Fruit fly (Drosophila melanogaster) whole organism, embryonic: Measurements from ENCODE around the gene CG3337.

Experiments
- BEAF-32 ChIP-seq: fragments of 200-800 bp; sonication (Bioruptor generic); optimal IDR thresholded peaks from 3 replicates; lab custom pipeline; 2017; ENCODE audit warnings: missing biosample characterization, missing genetic modification characterization, mild to moderate bottlenecking, moderate library complexity, missing genetic modification reagents
- CG12659 ChIP-seq: fragments of 200-800 bp; sonication (Bioruptor generic); optimal IDR thresholded peaks from 3 replicates; lab custom pipeline; 2017; ENCODE audit warnings: mild to moderate bottlenecking, missing biosample characterization, missing genetic modification reagents, missing genetic modification characterization
- CG13287 ChIP-seq: fragments of 200-800 bp; sonication (Bioruptor generic); IDR thresholded peaks from 2 replicates; pipeline ENCODE4 v1.3.6; 2022; ENCODE audit warnings: missing biosample characterization, missing genetic modification characterization; ENCODE audit not compliant: partially characterized antibody
- CG13624 ChIP-seq: fragments of 200-800 bp; sonication (Bioruptor generic); optimal IDR thresholded peaks from 2 replicates; lab custom pipeline; 2016; ENCODE audit warnings: missing biosample characterization, missing genetic modification characterization
- CG14050 ChIP-seq: fragments of 200-800 bp; sonication (Bioruptor generic); IDR thresholded peaks from 3 replicates; pipeline ENCODE4 v1.3.6; 2022; ENCODE audit warnings: missing biosample characterization, missing genetic modification characterization
- CG15479 ChIP-seq: fragments of 200-800 bp; sonication (Bioruptor generic); optimal IDR thresholded peaks from 3 replicates; lab custom pipeline; 2019; ENCODE audit warnings: missing biosample characterization, mild to moderate bottlenecking, missing genetic modification characterization, moderate library complexity
- CG17568 ChIP-seq: fragments of 200-800 bp; sonication (Bioruptor generic); optimal IDR thresholded peaks from 2 replicates; lab custom pipeline; 2018; ENCODE audit warnings: missing biosample characterization, mild to moderate bottlenecking, missing genetic modification characterization, moderate library complexity
- CG3065 ChIP-seq: fragments of 200-800 bp; sonication (Bioruptor generic); optimal IDR thresholded peaks from 2 replicates; lab custom pipeline; 2016; ENCODE audit warnings: missing biosample characterization, missing genetic modification characterization
- CG32767 ChIP-seq: fragments of 200-800 bp; sonication (Bioruptor generic); IDR thresholded peaks from 2 replicates; pipeline ENCODE4 v1.3.6; 2022; ENCODE audit warnings: missing biosample characterization, missing genetic modification characterization
- CG33557 ChIP-seq: fragments of 200-800 bp; sonication (Bioruptor generic); optimal IDR thresholded peaks from 2 replicates; lab custom pipeline; 2019; ENCODE audit warnings: missing biosample characterization, mild to moderate bottlenecking, missing genetic modification characterization, moderate library complexity
- CG34422 ChIP-seq: fragments of 200-800 bp; sonication (Bioruptor generic); IDR thresholded peaks from 3 replicates; pipeline ENCODE4 v1.3.6; 2022; ENCODE audit warnings: missing biosample characterization, missing genetic modification characterization
- CG3726 ChIP-seq: fragments of 200-800 bp; sonication (Bioruptor generic); IDR thresholded peaks from 3 replicates; pipeline ENCODE4, ENCODE4 v1.3.6; 2022; ENCODE audit warnings: missing biosample characterization, missing genetic modification characterization
- CG3847 ChIP-seq: fragments of 200-800 bp; sonication (Bioruptor generic); IDR thresholded peaks from 2 replicates; pipeline ENCODE4 v1.3.6; 2022; ENCODE audit warnings: missing biosample characterization, missing genetic modification characterization
- CG7271 ChIP-seq: fragments of 200-800 bp; sonication (Bioruptor generic); optimal IDR thresholded peaks from 2 replicates; lab custom pipeline; 2018; ENCODE audit warnings: missing biosample characterization, mild to moderate bottlenecking, missing genetic modification characterization, moderate library complexity
- CG8944 ChIP-seq: fragments of 200-800 bp; sonication (Bioruptor generic); optimal IDR thresholded peaks from 3 replicates; lab custom pipeline; 2016; ENCODE audit warnings: missing biosample characterization, missing genetic modification characterization
- CG9727 ChIP-seq: fragments of 200-800 bp; sonication (Bioruptor generic); optimal IDR thresholded peaks from 3 replicates; lab custom pipeline; 2017; ENCODE audit warnings: missing biosample characterization, mild to moderate bottlenecking, missing genetic modification characterization
- Dip3 ChIP-seq: fragments of 200-800 bp; sonication (Bioruptor generic); optimal IDR thresholded peaks from 3 replicates; lab custom pipeline; 2016; ENCODE audit warnings: missing biosample characterization, missing genetic modification characterization
- ERR ChIP-seq: fragments of 200-800 bp; sonication (Bioruptor generic); optimal IDR thresholded peaks from 2 replicates; lab custom pipeline; 2016; ENCODE audit warnings: missing biosample characterization, missing genetic modification characterization
- Ets97D ChIP-seq: fragments of 200-800 bp; sonication (Bioruptor generic); optimal IDR thresholded peaks from 3 replicates; lab custom pipeline; 2016; ENCODE audit warnings: missing biosample characterization, missing genetic modification characterization
- Fer1 ChIP-seq: fragments of 200-800 bp; sonication (Bioruptor generic); optimal IDR thresholded peaks from 2 replicates; lab custom pipeline; 2017; ENCODE audit warnings: missing biosample characterization, mild to moderate bottlenecking, missing genetic modification characterization
- HHEX ChIP-seq: fragments of 200-800 bp; sonication (Bioruptor generic); optimal IDR thresholded peaks from 3 replicates; lab custom pipeline; 2017; ENCODE audit warnings: missing biosample characterization, mild to moderate bottlenecking, missing genetic modification characterization, missing genetic modification reagents
- Hr3 ChIP-seq: fragments of 200-800 bp; sonication (Bioruptor generic); optimal IDR thresholded peaks from 3 replicates; lab custom pipeline; 2016; ENCODE audit warnings: missing biosample characterization, missing genetic modification characterization
- Hr51 ChIP-seq, 2 experiments: fragments of 200-800 bp; sonication (Bioruptor generic); optimal IDR thresholded peaks; 2 replicates in 1 of 2; 3 replicates in 1 of 2; lab custom pipeline; 2016 to 2018; ENCODE audit warnings: missing biosample characterization in 2 of 2, missing genetic modification characterization in 2 of 2, mild to moderate bottlenecking in 1 of 2, moderate library complexity in 1 of 2
- Hr78 ChIP-seq, 2 experiments: fragments of 200-800 bp in 1 of 2; fragments of >200 bp in 1 of 2; sonication (Bioruptor generic) in 1 of 2; optimal IDR thresholded peaks; 2 replicates each; lab custom pipeline; 2017 to 2019; ENCODE audit warnings: missing biosample characterization in 2 of 2, missing genetic modification characterization in 2 of 2, mild to moderate bottlenecking in 1 of 2, moderate library complexity in 1 of 2
- MESR4 ChIP-seq: fragments of 200-800 bp; sonication (Bioruptor generic); optimal IDR thresholded peaks from 2 replicates; lab custom pipeline; 2018; ENCODE audit warnings: missing biosample characterization, mild to moderate bottlenecking, missing genetic modification characterization, moderate library complexity
- MTF-1 ChIP-seq: fragments of 200-800 bp; sonication (Bioruptor generic); optimal IDR thresholded peaks from 2 replicates; lab custom pipeline; 2018; ENCODE audit warnings: missing biosample characterization, mild to moderate bottlenecking, missing genetic modification characterization, borderline replicate concordance
- Side ChIP-seq: fragments of 200-800 bp; sonication (Bioruptor generic); optimal IDR thresholded peaks from 2 replicates; lab custom pipeline; 2016; ENCODE audit warnings: missing biosample characterization, missing genetic modification characterization
- Sry-β ChIP-seq: fragments of 200-800 bp; sonication (Bioruptor generic); optimal IDR thresholded peaks from 2 replicates; lab custom pipeline; 2018; ENCODE audit warnings: missing biosample characterization, mild to moderate bottlenecking, missing genetic modification characterization, moderate library complexity
- Xbp1 ChIP-seq: fragments of 200-800 bp; sonication (Bioruptor generic); optimal IDR thresholded peaks from 3 replicates; lab custom pipeline; 2016; ENCODE audit warnings: missing biosample characterization, mild to moderate bottlenecking, missing genetic modification characterization
- bbx ChIP-seq: fragments of 200-800 bp; sonication (Bioruptor generic); IDR thresholded peaks from 2 replicates; pipeline ENCODE4 v1.3.6; 2022; ENCODE audit warnings: missing biosample characterization, missing genetic modification characterization; ENCODE audit not compliant: partially characterized antibody
- bcd ChIP-seq: fragments of 200-800 bp; sonication (Bioruptor generic); optimal IDR thresholded peaks from 2 replicates; lab custom pipeline; 2017; ENCODE audit warnings: missing biosample characterization, mild to moderate bottlenecking, missing genetic modification characterization
- eyg ChIP-seq: fragments of 200-800 bp; sonication (Bioruptor generic); optimal IDR thresholded peaks from 3 replicates; lab custom pipeline; 2016; ENCODE audit warnings: missing biosample characterization, missing genetic modification characterization
- hbn ChIP-seq: fragments of 200-800 bp; sonication (Bioruptor generic); IDR thresholded peaks from 2 replicates; pipeline ENCODE4 v1.3.6; 2022; ENCODE audit warnings: missing biosample characterization, missing genetic modification characterization; ENCODE audit not compliant: partially characterized antibody
- jigr1 ChIP-seq: fragments of 200-800 bp; sonication (Bioruptor generic); IDR thresholded peaks from 3 replicates; pipeline ENCODE4 v1.3.6; 2022; ENCODE audit warnings: missing biosample characterization, missing genetic modification characterization
- kay ChIP-seq: fragments of 200-800 bp; sonication (Bioruptor generic); optimal IDR thresholded peaks from 2 replicates; lab custom pipeline; 2016; ENCODE audit warnings: missing biosample characterization, missing genetic modification characterization
- tio ChIP-seq: fragments of 200-800 bp; sonication (Bioruptor generic); optimal IDR thresholded peaks from 2 replicates; lab custom pipeline; 2017; ENCODE audit warnings: missing biosample characterization, missing genetic modification characterization, inconsistent platforms
- tna ChIP-seq: fragments of 200-800 bp; sonication (Bioruptor generic); IDR thresholded peaks from 2 replicates; pipeline ENCODE4 v1.3.6; 2022; ENCODE audit warnings: missing biosample characterization, missing genetic modification characterization; ENCODE audit not compliant: partially characterized antibody
- tup ChIP-seq: fragments of 200-800 bp; sonication (Bioruptor generic); optimal IDR thresholded peaks from 2 replicates; lab custom pipeline; 2016; ENCODE audit warnings: missing biosample characterization, mild to moderate bottlenecking, missing genetic modification characterization, moderate library complexity
- twi ChIP-seq: fragments of 200-800 bp; optimal IDR thresholded peaks from 2 replicates; lab custom pipeline; 2019; ENCODE audit warnings: missing biosample characterization, mild to moderate bottlenecking, missing genetic modification characterization, moderate library complexity
- tx ChIP-seq: fragments of 200-800 bp; sonication (Bioruptor generic); optimal IDR thresholded peaks from 2 replicates; lab custom pipeline; 2016; ENCODE audit warnings: missing biosample characterization, missing genetic modification characterization
- unc-4 ChIP-seq: fragments of 200-800 bp; sonication (Bioruptor generic); IDR thresholded peaks from 2 replicates; pipeline ENCODE4 v1.3.6; 2022; ENCODE audit warnings: missing biosample characterization, missing genetic modification characterization; ENCODE audit not compliant: partially characterized antibody
- wek ChIP-seq: fragments of 200-800 bp; sonication (Bioruptor generic); optimal IDR thresholded peaks from 3 replicates; lab custom pipeline; 2018; ENCODE audit warnings: missing biosample characterization, mild to moderate bottlenecking, missing genetic modification characterization, moderate library complexity
- zen ChIP-seq: fragments of 200-800 bp; sonication (Bioruptor generic); optimal IDR thresholded peaks from 3 replicates; lab custom pipeline; 2018; ENCODE audit warnings: missing biosample characterization, mild to moderate bottlenecking, missing genetic modification characterization, moderate library complexity
- zf30C ChIP-seq: fragments of 200-800 bp; sonication (Bioruptor generic); optimal IDR thresholded peaks from 3 replicates; lab custom pipeline; 2018; ENCODE audit warnings: missing biosample characterization, mild to moderate bottlenecking, missing genetic modification characterization
- zfh1 ChIP-seq: fragments of 200-800 bp; sonication (Bioruptor generic); IDR thresholded peaks from 3 replicates; pipeline ENCODE4 v1.3.6; 2022; ENCODE audit warnings: missing biosample characterization, missing genetic modification characterization

The CG3337 gene

DNA sequence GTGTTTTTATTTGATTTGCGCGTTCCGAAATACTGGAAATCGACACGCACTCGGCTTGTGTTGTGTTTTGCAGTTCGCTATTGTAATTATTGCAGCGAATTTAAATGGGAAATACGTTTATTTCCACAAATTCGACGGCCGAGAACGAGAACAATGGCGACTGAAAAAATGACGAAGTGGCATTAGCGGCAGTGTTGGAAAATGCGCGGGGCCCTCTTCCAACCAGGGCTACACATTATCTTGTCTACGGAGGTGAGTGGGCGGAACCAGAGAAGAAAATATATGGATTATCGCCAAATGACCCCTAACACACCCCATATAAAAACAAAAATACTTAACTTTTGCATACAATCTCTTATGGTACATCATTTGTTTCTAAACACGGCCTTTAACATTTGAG lies 45.5 kb upstream of the CG3337 start, which contains the start of gene Rab1 (continued):
- peak; percentile 62 for TF ChIP-seq CG12659 (GFP tag; lab: Kevin White, UChicago)
- TF ChIP-seq CG33557 (GFP tag; lab: Kevin White, UChicago), result peak; percentile 21
- TF ChIP-seq MTF-1, result peak; percentile 42
- TF ChIP-seq tna, result 0 out of 2 replicates have a peak, but pooled peaks have one; percentile 16
- TF ChIP-seq Hr51 (GFP tag; optimal IDR thresholded peaks at IDR 0.05; lab: Kevin White, UChicago), result peak in 1 of 2 experiments; percentile 59
- TF ChIP-seq CG9727 (GFP tag; lab: Kevin White, UChicago), result no peak
- peak; percentile 55 for TF ChIP-seq bcd (GFP tag; lab: Kevin White, UChicago)
- no peak for TF ChIP-seq CG3726 (GFP tag; lab: Robert Waterston, UW)
- no peak for TF ChIP-seq jigr1 (GFP tag; lab: Robert Waterston, UW)
- peak; percentile 31 for TF ChIP-seq CG13287 (GFP tag; lab: Robert Waterston, UW)
- TF ChIP-seq wek (GFP tag; lab: Kevin White, UChicago), result peak; percentile 41
- TF ChIP-seq twi (tag; lab: Kevin White, UChicago), result peak; percentile 9
- TF ChIP-seq CG8944 (GFP tag; lab: Kevin White, UChicago), result peak; percentile 21
- peak; percentile 2 for TF ChIP-seq tx (GFP tag; lab: Kevin White, UChicago)
- no peak for TF ChIP-seq CG7271 (tag; lab: Kevin White, UChicago)
- peak; percentile 23 for TF ChIP-seq Sry-β (GFP tag; lab: Kevin White, UChicago)
- peak; percentile 1 for TF ChIP-seq Dip3 (GFP tag; lab: Kevin White, UChicago)
- peak; percentile 63 for TF ChIP-seq Ets97D (GFP tag; lab: Kevin White, UChicago)
- TF ChIP-seq HHEX (GFP tag; lab: Kevin White, UChicago), result peak; percentile 45
- peak; percentile 79 for TF ChIP-seq CG3065 (GFP tag; lab: Kevin White, UChicago)
- no peak for TF ChIP-seq bbx (GFP tag; lab: Robert Waterston, UW)
- TF ChIP-seq eyg (GFP tag; lab: Kevin White, UChicago), result peak; percentile 6
- TF ChIP-seq CG13624 (GFP tag; lab: Kevin White, UChicago), result peak; percentile 55
- no peak; the same call in 1 of the 2 replicates for TF ChIP-seq CG32767 (GFP tag; lab: Robert Waterston, UW)
- no peak for TF ChIP-seq tup (GFP tag; lab: Kevin White, UChicago)
- peak; percentile 65 for TF ChIP-seq CG3847 (GFP tag; lab: Robert Waterston, UW)
- TF ChIP-seq zfh1 (GFP tag; lab: Robert Waterston, UW), result no peak
- TF ChIP-seq kay (GFP tag; lab: Kevin White, UChicago), result peak; percentile 24
- TF ChIP-seq unc-4 (GFP tag; lab: Robert Waterston, UW), result no peak
- TF ChIP-seq Hr78 (GFP tag; optimal IDR thresholded peaks at IDR 0.05; lab: Kevin White, UChicago), result peak in 1 of 2 experiments; percentile 39
- TF ChIP-seq Side (GFP tag; lab: Kevin White, UChicago), result peak; percentile 64
- TF ChIP-seq Hr3 (GFP tag; lab: Kevin White, UChicago), result no peak
- TF ChIP-seq Fer1 (GFP tag; lab: Kevin White, UChicago), result peak; percentile 28
- peak; percentile 41 for TF ChIP-seq ERR (GFP tag; lab: Kevin White, UChicago)
- peak; percentile 58 for TF ChIP-seq Xbp1 (GFP tag; lab: Kevin White, UChicago)
- no peak for TF ChIP-seq CG15479 (GFP tag; lab: Kevin White, UChicago)
- peak; percentile 62; the same call in 2 of the 3 replicates for TF ChIP-seq CG34422 (GFP tag; lab: Robert Waterston, UW)
- TF ChIP-seq CG17568 (GFP tag; lab: Kevin White, UChicago), result peak; percentile 5
- TF ChIP-seq zen (tag; lab: Kevin White, UChicago), result peak; percentile 12
- no peak for TF ChIP-seq hbn (GFP tag; lab: Robert Waterston, UW)
- TF ChIP-seq zf30C, result no peak
- no peak for TF ChIP-seq CG14050 (GFP tag; lab: Robert Waterston, UW)
- no peak for TF ChIP-seq tio
- TF ChIP-seq BEAF-32 (GFP tag; lab: Kevin White, UChicago), result peak; percentile 48
- peak; percentile 97 for TF ChIP-seq MESR4
